Fruit fly (Drosophila melanogaster): ENCODE results near the gene Tim17a2.
A peak's percentile ranks its signal among the peaks of the same experiment; 100 is the strongest.

Gene Tim17a2

DNA sequence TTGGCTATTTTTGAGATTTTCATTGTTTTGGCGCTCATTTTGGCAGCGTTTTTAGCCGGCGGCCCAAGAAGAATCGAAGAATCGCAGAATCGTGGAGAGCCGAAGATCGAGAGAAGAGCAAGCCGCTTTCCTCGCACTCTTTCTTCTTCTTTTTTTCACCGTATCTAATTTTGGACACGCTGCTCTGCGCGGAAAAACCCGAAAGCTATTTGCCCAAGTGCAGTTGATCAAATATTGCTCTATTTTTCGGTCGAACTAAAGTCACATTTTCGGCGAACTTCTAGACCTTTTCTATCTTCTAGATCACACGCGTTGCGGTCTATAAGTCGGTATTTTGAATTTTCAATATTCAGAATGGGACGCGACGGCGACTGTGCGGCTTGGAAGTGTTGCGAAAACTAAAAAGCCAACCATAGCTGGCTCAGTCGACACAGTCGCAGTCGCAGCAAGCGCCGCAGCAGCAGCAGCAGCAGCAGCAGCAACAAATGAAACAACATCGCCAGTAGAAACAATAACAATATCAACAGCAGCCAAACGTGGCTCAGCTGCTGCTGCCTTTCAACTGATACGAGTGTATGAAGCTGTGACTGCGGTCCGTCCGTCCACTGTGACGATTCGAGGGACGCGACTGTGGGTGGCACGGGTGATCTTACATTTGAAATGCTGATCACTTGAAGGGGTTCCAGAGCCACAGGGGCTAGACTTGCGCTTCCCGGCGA is 24.6 kb upstream of the Tim17a2 start:
- TF ChIP-seq CG17801 (GFP tag; optimal IDR thresholded peaks at IDR 0.05; ENCODE audit: partially characterized antibody) = no peak

DNA sequence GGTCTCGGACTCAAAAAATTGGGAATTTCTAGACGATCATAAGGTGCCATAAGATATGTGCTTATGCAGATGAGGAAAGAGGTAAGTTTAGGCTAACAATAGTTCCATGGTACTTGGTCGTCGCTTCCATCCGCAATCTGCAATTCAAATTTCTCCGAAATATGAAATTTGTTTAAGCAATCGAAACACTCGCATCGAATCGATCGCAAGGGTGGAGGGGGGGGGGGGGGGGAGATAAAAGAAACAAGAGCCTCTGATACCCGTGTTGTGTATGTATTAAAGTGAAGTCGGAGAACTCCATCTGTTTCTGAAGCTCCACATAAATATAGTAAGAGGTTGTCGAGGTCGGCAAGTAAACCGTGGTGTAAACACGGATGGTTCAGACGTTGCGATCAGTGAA is 23.4 kb upstream of the Tim17a2 start:
- no peak for TF ChIP-seq CG17801 (GFP tag; optimal IDR thresholded peaks at IDR 0.05; ENCODE audit: partially characterized antibody)

DNA sequence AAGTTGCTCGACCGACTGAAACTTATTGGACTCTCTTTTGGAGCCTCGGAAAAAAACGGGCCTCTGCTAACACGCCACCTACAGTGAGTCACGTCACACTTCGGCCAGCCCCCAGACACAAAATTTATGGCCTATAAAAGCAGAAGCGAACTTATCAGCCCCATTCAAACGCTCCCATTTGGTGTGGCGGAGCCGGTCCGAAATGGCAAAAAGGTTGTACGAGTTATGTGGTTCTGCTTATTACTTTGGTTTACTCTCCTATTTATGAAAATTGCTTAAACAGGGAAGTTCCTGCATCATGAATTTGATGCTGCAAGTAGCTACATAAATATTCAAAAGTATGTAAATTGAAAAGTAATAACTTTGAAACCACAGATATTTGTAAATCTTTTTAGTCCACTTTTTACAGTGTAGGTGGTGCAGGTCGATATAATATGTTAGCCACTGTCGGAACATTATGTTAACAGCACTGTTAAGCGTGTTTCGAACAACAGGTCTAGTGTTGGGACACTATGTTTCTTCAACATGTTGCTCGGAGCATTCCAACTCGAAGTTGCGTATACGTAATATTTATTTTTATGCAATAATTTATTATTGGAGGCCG is 21.0 kb upstream of the Tim17a2 start:
- TF ChIP-seq CG17801 (GFP tag; optimal IDR thresholded peaks at IDR 0.05; ENCODE audit: partially characterized antibody) = peak; percentile 55

DNA sequence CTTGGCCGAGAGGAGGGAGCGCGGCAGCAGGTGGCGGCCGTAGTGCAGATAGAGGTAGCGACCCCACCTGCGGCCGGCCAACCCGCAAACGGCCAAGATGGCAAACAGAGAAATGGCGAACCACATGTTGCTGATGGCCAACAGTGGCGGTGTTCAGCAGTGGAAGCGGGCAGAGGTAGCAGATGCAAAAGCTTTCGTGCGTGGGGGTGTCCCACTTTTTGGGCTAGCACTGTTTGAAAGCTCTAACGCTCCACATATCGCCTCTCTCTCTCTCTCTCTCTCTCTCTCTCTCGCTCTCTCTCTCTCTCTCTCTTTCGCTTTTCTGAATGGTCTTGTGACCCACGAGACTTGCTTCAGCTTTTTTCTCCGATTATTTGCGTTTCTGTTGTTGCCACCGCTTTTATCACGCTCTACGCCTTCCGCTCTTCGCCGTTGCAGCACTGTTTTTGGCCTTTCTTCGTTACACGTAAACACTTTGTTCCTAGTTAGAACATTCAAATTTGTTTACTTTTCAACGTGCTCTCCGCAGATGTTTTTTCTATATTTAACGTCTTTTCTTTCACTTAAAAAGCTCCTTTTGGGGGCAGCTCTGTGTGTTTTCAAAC is 20.4 kb upstream of the Tim17a2 start:
- no peak for TF ChIP-seq CG17801 (GFP tag; optimal IDR thresholded peaks at IDR 0.05; ENCODE audit: partially characterized antibody)

DNA sequence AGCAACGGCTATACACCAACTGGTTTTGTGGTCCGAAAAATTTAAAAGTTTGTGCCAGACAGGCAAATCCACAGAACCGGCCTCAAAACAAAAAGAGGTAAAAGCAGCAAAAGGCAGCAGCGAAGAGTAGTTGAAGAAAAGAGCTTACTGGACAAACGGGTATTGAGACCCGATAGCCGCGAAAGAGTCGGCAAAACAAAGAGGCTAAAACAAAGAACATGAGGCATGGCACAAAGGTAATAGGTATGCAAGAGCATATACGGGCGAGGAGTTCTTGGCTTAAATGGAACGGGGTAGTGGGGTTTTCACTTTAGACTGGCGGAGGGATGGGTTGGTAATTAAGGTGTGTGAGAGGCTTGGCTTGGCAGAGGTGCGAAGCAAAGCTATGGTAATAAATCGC is 18.6 kb upstream of the Tim17a2 start:
- TF ChIP-seq CG17801 (GFP tag; optimal IDR thresholded peaks at IDR 0.05; ENCODE audit: partially characterized antibody) = peak; percentile 16

DNA sequence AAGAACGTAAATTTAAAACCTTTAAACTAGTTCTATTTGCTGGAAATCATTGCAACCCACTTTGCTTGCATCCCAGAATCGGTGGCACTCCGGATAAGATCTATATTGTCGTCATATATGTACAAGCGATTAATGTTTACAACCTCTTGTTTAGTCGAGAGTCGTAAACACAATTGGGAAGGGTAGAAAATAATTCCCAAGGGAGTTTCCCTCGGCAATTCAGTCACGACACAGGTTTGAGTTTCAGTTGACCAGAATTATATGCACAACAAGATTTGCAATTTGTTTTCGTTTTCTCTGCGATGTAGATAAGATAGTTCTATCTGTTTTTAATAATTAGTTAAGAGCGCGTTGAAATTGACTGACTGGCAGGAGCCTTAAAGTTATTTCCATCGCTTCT is 17.9 kb upstream of the Tim17a2 start:
- TF ChIP-seq CG17801 (GFP tag; optimal IDR thresholded peaks at IDR 0.05; ENCODE audit: partially characterized antibody) = no peak

DNA sequence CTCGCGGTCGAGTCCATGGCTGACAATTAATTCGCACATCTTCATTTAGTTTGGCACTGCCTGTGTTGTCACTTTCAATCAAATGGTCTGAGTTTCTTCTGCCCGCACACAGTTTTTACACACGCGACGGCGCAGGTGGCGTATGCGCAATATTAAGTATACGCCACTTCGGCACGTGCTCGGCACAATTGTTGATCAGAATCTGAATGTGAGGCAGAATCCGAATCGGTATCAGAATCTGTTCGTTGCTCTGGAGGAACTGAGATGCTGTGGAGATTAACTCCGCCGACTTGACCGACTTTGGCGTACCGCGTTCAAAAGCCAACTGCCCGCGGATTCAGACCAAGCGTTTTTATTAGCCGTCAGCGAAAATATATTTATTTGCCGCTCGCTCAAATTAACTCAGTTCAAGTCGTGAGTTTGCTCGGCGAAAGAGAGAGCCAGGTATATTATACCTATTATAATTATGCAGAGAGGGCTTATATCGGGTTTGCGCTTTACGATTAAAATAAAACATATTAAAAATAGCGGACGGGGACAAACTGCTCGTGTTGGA is 17.2 kb upstream of the Tim17a2 start:
- TF ChIP-seq CG17801 (GFP tag; optimal IDR thresholded peaks at IDR 0.05; ENCODE audit: partially characterized antibody) = no peak

DNA sequence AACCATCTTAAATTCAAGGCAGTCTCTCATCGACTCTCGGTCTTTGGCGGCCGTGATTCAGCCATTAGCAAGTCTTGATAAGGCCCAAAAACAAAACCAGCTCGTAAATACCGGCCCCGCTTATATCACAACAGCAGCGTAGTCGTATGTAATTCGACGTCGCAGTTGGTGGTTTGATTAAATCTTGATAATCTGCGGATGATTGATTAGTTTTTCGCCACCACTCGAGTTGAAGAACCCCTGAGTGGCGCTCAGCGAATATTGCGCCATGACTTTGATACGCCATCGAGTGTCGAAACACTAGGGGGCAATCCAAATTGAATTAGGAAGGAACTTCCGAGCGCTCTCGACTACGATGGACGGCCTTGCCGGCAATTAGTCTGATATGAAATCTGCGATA is 16.1 kb upstream of the Tim17a2 start:
- TF ChIP-seq CG17801 (GFP tag; optimal IDR thresholded peaks at IDR 0.05; ENCODE audit: partially characterized antibody) = no peak

DNA sequence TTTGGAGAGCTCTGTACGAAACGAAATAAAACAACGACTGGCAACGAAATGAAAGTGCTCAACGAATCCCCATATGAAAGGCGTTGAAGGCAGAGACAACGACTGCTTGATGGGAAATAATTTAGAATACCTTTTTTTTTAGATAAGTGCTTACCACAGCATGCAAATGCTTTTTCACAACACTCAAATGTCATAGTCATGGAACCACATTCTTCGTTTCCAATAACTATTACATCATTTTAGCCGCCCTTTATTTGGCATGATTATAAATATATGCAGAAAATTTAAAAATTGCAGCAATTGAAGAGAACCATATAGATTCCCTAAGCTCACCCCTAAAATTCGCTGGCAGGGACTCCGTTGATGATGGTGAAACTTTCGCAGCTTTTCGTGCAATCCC is 15.2 kb upstream of the Tim17a2 start, which contains the start of gene CG31538:
TSS of gene CG31538 (minus strand) at position 101 of the 400 bp plus-strand sequence.
- no peak for TF ChIP-seq CG17801 (GFP tag; optimal IDR thresholded peaks at IDR 0.05; ENCODE audit: partially characterized antibody)

DNA sequence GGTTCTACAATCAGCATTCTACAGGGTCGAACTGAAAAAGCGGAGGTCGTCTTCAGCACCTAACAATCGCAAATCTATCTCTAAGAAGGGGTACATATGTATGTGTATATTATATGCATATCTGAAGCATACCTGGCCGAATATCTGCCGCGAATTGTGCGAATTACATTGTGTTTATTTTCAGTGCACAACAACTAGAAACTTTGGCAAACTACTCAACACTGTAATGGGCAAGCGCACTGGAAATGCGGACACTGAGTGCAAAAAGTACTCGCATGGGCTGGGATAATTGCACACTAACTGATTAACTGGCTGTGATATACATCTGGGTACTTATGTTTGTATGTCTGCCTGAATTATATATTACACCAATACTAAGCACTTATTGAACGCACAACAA is 8.3 kb upstream of the Tim17a2 start:
- TF ChIP-seq CG17801 (GFP tag; optimal IDR thresholded peaks at IDR 0.05; ENCODE audit: partially characterized antibody) = peak; percentile 14

DNA sequence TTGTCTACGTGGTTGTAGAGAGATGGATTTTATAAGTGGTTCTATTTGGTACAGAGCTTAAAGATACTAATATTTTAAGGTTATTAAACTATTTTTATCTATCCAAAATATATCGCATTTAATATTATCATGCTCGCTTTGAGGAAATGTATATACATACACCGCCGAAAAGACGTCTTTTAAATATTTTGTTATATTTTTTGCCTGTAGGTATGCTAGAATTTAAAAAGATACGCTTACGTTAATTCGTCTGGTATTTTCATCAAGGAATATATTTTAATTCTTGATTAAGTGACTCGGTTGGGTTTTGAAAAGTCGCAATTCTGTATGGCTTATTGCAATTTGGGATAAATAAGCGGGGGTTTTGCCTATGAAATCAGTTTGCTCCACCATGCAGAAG is 6.0 kb upstream of the Tim17a2 start:
- no peak for TF ChIP-seq CG17801 (GFP tag; optimal IDR thresholded peaks at IDR 0.05; ENCODE audit: partially characterized antibody)

DNA sequence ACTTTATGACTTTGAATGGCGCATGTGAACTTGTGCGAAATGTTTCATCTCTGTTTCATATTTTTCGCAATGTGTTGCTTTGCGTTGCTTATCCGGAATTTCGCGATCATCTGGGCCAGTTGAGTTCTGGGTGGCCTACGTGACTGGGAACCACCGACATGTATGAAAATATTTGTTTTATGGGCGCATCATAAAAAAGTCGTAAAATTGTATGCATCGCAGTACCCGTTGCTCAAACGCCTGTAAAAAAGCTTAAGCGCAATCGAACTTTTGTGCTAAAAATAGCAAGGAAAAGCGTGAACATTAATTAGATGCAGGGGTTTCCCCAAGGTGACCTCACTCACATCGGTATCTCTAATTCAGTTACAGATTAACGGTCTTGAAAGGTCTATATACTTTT is 3.8 kb upstream of the Tim17a2 start:
- TF ChIP-seq CG17801 (GFP tag; optimal IDR thresholded peaks at IDR 0.05; ENCODE audit: partially characterized antibody) = no peak

DNA sequence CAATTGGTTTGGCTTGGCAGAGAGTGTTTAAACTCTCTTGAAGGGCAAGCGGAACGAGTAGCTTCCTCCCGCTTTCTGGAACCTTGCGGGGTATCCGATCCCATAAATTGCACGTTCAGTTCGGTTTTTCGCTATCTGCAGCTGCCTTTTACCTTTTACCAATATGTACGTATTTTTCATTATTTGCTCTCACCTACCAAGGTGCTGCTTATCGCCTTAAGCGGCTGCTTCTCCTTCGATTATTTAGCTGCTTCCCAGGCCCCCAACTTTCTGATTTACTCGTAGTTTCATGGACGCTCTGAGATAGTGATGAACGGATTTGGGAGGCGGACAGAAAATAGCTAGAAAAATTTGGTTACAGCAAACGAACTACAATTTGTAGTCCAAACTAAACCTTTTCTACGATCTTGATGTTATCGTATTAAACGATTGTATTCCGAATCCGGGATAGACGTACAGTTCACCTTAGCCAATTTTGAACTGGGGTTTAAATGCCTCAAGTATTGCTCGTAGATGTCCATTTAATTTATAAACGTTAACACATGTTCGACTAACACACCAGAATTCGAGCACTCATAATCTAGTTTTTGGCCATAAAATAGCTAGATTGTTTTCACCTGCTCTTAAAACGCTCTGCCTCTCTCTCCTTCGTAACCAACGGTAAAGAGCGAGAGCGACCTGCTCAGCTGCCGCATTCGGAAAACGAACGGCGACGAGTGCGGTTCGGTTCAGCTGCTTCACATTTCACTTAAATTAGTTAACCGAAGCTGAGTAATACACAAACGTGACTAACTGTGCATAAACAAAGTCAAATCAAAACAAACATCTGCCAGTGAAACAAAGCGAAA is 2.0 kb upstream of the Tim17a2 start:
- peak; percentile 45 for TF ChIP-seq CG17801 (GFP tag; optimal IDR thresholded peaks at IDR 0.05; ENCODE audit: partially characterized antibody)

DNA sequence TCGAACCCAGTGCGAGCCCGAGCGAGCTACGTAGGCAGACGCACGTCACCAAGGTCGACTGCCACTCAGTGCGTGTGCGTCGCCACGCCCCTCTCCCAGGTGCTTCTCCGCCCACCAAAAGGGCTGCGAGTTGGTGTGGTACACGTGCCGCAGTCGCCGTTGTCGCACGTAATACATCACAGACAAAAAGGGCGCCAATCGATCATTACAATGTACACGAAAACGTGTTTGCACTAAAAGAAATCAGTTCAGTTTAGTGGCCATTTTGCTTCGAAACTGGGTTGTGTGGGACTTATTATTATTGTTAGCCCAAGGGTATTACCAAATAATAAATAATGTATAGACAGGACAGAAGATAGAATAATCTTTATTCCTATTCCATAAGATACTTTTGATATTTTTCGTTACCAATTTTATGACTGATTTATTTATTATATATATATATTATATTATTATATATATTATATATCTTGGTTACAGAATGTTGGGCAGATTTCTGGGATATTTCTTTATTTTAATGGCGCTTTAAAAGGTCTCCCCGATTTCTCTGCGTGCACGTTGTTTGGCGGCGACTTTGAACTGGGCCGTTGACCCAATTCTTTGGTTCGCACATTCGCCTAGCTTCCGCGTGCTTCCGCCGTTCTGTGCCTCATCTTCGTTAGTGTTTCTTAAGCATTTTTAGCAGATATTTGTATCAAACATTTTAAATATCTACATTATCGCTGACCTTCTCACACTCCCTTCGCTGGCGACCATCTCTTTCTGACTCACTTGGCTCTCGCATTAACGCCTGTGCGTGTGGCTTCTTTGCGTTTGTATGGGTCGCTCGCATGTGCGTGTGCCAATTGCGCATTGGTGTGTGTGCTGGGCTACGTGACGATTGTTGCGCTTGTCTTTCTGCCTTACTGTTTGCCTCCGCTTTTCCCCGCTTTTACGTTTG is 1.1 kb upstream of the Tim17a2 start:
- peak; percentile 73 for TF ChIP-seq CG17801 (GFP tag; optimal IDR thresholded peaks at IDR 0.05; ENCODE audit: partially characterized antibody)
